Worm (Caenorhabditis elegans) whole organism, L1 larva: ENCODE results near the gene C55A6.11.
"Not testable (repeated sequence)": the region's sequence is repeated elsewhere in the genome, so short reads cannot be mapped to it uniquely, and the experiment has no call there.

Experiments
- C34B4.2 ChIP-seq: sonication (generic microtip); optimal IDR thresholded peaks from 2 replicates; lab custom pipeline; 2017; ENCODE audit warnings: mild to moderate bottlenecking, missing genetic modification characterization, missing compliant biosample characterization
- Y116A8C.19 ChIP-seq: sonication (generic microtip); optimal IDR thresholded peaks from 2 replicates; lab custom pipeline; 2016; ENCODE audit warnings: missing compliant biosample characterization, missing genetic modification characterization, borderline replicate concordance
- aha-1 ChIP-seq: fragments of 150-350 bp; optimal IDR thresholded peaks from 2 replicates; lab custom pipeline; 2014; ENCODE audit warnings: missing biosample characterization, missing genetic modification characterization
- aly-2 ChIP-seq: fragments of 150-350 bp; optimal IDR thresholded peaks from 2 replicates; lab custom pipeline; 2014; ENCODE audit warnings: missing biosample characterization, missing genetic modification characterization
- ceh-8 ChIP-seq: fragments of 200-800 bp; sonication (Bioruptor generic); optimal IDR thresholded peaks from 2 replicates; lab custom pipeline; 2018; ENCODE audit warnings: mild to moderate bottlenecking, missing genetic modification characterization, moderate library complexity, missing compliant biosample characterization
- ceh-82 ChIP-seq, 3 experiments: fragments of 150-350 bp in 1 of 3; sonication (generic microtip) in 2 of 3; optimal IDR thresholded peaks; 2 replicates each; lab custom pipeline; 2014 to 2017; ENCODE audit warnings: missing biosample characterization in 3 of 3, missing genetic modification characterization in 3 of 3
- ceh-88 ChIP-seq: fragments of 200-800 bp; sonication (Bioruptor generic); IDR thresholded peaks from 2 replicates; pipeline ENCODE4 v1.3.6; 2022; ENCODE audit warnings: missing genetic modification characterization, missing compliant biosample characterization
- ces-1 ChIP-seq: fragments of 150-350 bp; optimal IDR thresholded peaks from 2 replicates; lab custom pipeline; 2014; ENCODE audit warnings: missing biosample characterization, missing genetic modification reagents, missing genetic modification characterization
- efl-3 ChIP-seq: fragments of 200-800 bp; sonication (Bioruptor generic); optimal IDR thresholded peaks from 2 replicates; lab custom pipeline; 2018; ENCODE audit warnings: mild to moderate bottlenecking, missing genetic modification characterization, missing compliant biosample characterization
- egl-13 ChIP-seq: sonication (generic microtip); optimal IDR thresholded peaks from 2 replicates; lab custom pipeline; 2016; ENCODE audit warnings: missing genotype, missing genetic modification reagents, missing genetic modification characterization, missing compliant biosample characterization
- egl-27 ChIP-seq, 2 experiments: fragments of 150-350 bp in 1 of 2; sonication (generic microtip); optimal IDR thresholded peaks; 3 replicates each; lab custom pipeline; 2017 to 2018; ENCODE audit warnings: missing biosample characterization in 2 of 2, missing genetic modification characterization in 2 of 2, missing genetic modification reagents in 2 of 2
- elt-2 ChIP-seq: sonication (generic microtip); optimal IDR thresholded peaks from 2 replicates; lab custom pipeline; 2016; ENCODE audit warnings: missing genetic modification characterization, mild to moderate bottlenecking, inconsistent platforms, missing compliant biosample characterization, missing genetic modification reagents
- elt-3 ChIP-seq, 6 experiments: fragments of 150-350 bp in 1 of 6; sonication (generic microtip); optimal IDR thresholded peaks; 2 replicates each; lab custom pipeline; 2017 to 2018; ENCODE audit warnings: missing biosample characterization in 6 of 6, missing genetic modification characterization in 6 of 6, inconsistent platforms in 1 of 6
- ets-5 ChIP-seq: fragments of 200-800 bp; sonication (Bioruptor generic); IDR thresholded peaks from 2 replicates; pipeline ENCODE4 v1.3.6; 2022; ENCODE audit warnings: missing genetic modification characterization, missing compliant biosample characterization
- fkh-4 ChIP-seq: sonication (generic microtip); optimal IDR thresholded peaks from 2 replicates; lab custom pipeline; 2016; ENCODE audit warnings: missing compliant biosample characterization, missing genetic modification characterization, borderline replicate concordance
- fkh-8 ChIP-seq: sonication (generic microtip); optimal IDR thresholded peaks from 2 replicates; lab custom pipeline; 2016; ENCODE audit warnings: mild to moderate bottlenecking, missing genetic modification characterization, missing compliant biosample characterization
- fos-1 ChIP-seq: fragments of 150-350 bp; optimal IDR thresholded peaks from 2 replicates; lab custom pipeline; 2014; ENCODE audit warnings: missing biosample characterization, missing genetic modification characterization
- irx-1 ChIP-seq: sonication (generic microtip); optimal IDR thresholded peaks from 2 replicates; lab custom pipeline; 2016; ENCODE audit warnings: missing genetic modification characterization, missing compliant biosample characterization
- isw-1 ChIP-seq: fragments of 200-800 bp; sonication (Bioruptor generic); IDR thresholded peaks from 2 replicates; pipeline ENCODE4 v1.3.6; 2022; ENCODE audit warnings: missing genetic modification characterization, missing compliant biosample characterization
- jun-1 ChIP-seq: fragments of 150-350 bp; optimal IDR thresholded peaks from 2 replicates; lab custom pipeline; 2014; ENCODE audit warnings: missing biosample characterization, missing genetic modification reagents, missing genetic modification characterization
- lin-15B ChIP-seq: fragments of 150-350 bp; sonication (generic microtip); optimal IDR thresholded peaks from 3 replicates; lab custom pipeline; 2014; ENCODE audit warnings: missing biosample characterization, missing genetic modification characterization
- lir-3 ChIP-seq: sonication (generic microtip); optimal IDR thresholded peaks from 2 replicates; lab custom pipeline; 2016; ENCODE audit warnings: mild to moderate bottlenecking, missing genetic modification characterization, moderate library complexity, missing compliant biosample characterization; ENCODE audit not compliant: poor library complexity
- mef-2 ChIP-seq: fragments of 150-350 bp; optimal IDR thresholded peaks from 2 replicates; lab custom pipeline; 2014; ENCODE audit warnings: missing biosample characterization, missing genetic modification characterization
- nhr-12 ChIP-seq: sonication (generic microtip); optimal IDR thresholded peaks from 2 replicates; lab custom pipeline; 2017; ENCODE audit warnings: missing biosample characterization, missing genetic modification characterization
- nhr-20 ChIP-seq: sonication (generic microtip); optimal IDR thresholded peaks from 2 replicates; lab custom pipeline; 2016; ENCODE audit warnings: mild to moderate bottlenecking, missing genetic modification characterization, missing compliant biosample characterization
- nhr-28 ChIP-seq: fragments of 150-350 bp; optimal IDR thresholded peaks from 2 replicates; lab custom pipeline; 2014; ENCODE audit warnings: missing biosample characterization, missing genetic modification characterization
- nhr-47 ChIP-seq: sonication (generic microtip); optimal IDR thresholded peaks from 2 replicates; lab custom pipeline; 2016; ENCODE audit warnings: mild to moderate bottlenecking, missing genetic modification characterization, moderate library complexity, missing compliant biosample characterization
- nhr-77 ChIP-seq: fragments of 150-350 bp; optimal IDR thresholded peaks from 2 replicates; lab custom pipeline; 2014; ENCODE audit warnings: missing biosample characterization, missing genetic modification characterization
- pax-3 ChIP-seq: fragments of 200-800 bp; sonication (Bioruptor generic); optimal IDR thresholded peaks from 2 replicates; lab custom pipeline; 2018; ENCODE audit warnings: mild to moderate bottlenecking, missing genetic modification characterization, moderate library complexity, missing compliant biosample characterization
- rnt-1 ChIP-seq: sonication (generic microtip); optimal IDR thresholded peaks from 2 replicates; lab custom pipeline; 2016; ENCODE audit warnings: mild to moderate bottlenecking, missing genetic modification characterization, moderate library complexity, missing compliant biosample characterization
- snu-23 ChIP-seq: sonication (generic microtip); optimal IDR thresholded peaks from 2 replicates; lab custom pipeline; 2016; ENCODE audit warnings: missing genetic modification characterization, missing compliant biosample characterization
- swsn-7 ChIP-seq: sonication (generic microtip); optimal IDR thresholded peaks from 2 replicates; lab custom pipeline; 2016; ENCODE audit warnings: missing genetic modification characterization, missing compliant biosample characterization
- unc-130 ChIP-seq: fragments of 150-350 bp; optimal IDR thresholded peaks from 2 replicates; lab custom pipeline; 2017; ENCODE audit warnings: missing biosample characterization, missing genetic modification characterization, inconsistent platforms
- unc-86 ChIP-seq: sonication (generic microtip); optimal IDR thresholded peaks from 2 replicates; lab custom pipeline; 2016; ENCODE audit warnings: missing genetic modification characterization, missing compliant biosample characterization
- unc-98 ChIP-seq: fragments of 200-800 bp; sonication (Bioruptor generic); IDR thresholded peaks from 2 replicates; pipeline ENCODE4 v1.3.6; 2022; ENCODE audit warnings: missing genetic modification characterization, missing compliant biosample characterization
- xbp-1 ChIP-seq: sonication (generic microtip); optimal IDR thresholded peaks from 2 replicates; lab custom pipeline; 2016; ENCODE audit warnings: missing genetic modification characterization, missing compliant biosample characterization
- ztf-4 ChIP-seq: fragments of 150-350 bp; optimal IDR thresholded peaks from 2 replicates; lab custom pipeline; 2014; ENCODE audit warnings: missing biosample characterization, missing genetic modification characterization

Gene C55A6.11

ce11 chrV:11520215-11520614 lies at the start of gene C55A6.11, which contains the start of gene C55A6.7:
Gene C55A6.11 (plus strand): TSS chrV:11520515.
Gene C55A6.7 (minus strand): TSS chrV:11520530.
- TF ChIP-seq fkh-8 (tag; lab: Kevin White, UChicago) (no peak), ceh-8 (GFP tag; lab: Kevin White, UChicago) (no peak), ceh-88 (GFP tag; lab: Robert Waterston, UW) (no peak), efl-3 (GFP tag; lab: Kevin White, UChicago) (no peak), lin-15B (tag; lab: Kevin White, UChicago) (no peak), elt-2 (tag; lab: Kevin White, UChicago) (no peak), nhr-28 (tag; lab: Kevin White, UChicago) (no peak)

ce11 chrV:11472209-11472608 lies 48.1 kb upstream of the C55A6.11 start, which contains the start of the genes nas-20 and nas-21:
Gene nas-20 (minus strand): TSS chrV:11472309.
Gene nas-21 (plus strand): TSS chrV:11472564.
- TF ChIP-seq ets-5 (GFP tag; lab: Robert Waterston, UW), result no peak
- no peak for TF ChIP-seq nhr-47 (tag; lab: Kevin White, UChicago)
- no peak for TF ChIP-seq nhr-20 (tag; lab: Kevin White, UChicago)
- no peak for TF ChIP-seq snu-23
- TF ChIP-seq xbp-1 (tag; lab: Kevin White, UChicago), result no peak
- no peak for TF ChIP-seq ceh-82 (tag; optimal IDR thresholded peaks at IDR 0.05; lab: Kevin White, UChicago)
- TF ChIP-seq nhr-12, result no peak
- TF ChIP-seq pax-3 (tag; lab: Kevin White, UChicago), result no peak
- no peak for TF ChIP-seq irx-1 (tag; lab: Kevin White, UChicago)
- TF ChIP-seq unc-86, result no peak
- no peak for TF ChIP-seq rnt-1
- TF ChIP-seq unc-98 (GFP tag; lab: Robert Waterston, UW), result no peak
- TF ChIP-seq ztf-4 (tag; lab: Kevin White, UChicago), result no peak
- TF ChIP-seq isw-1, result no peak
- no peak for TF ChIP-seq egl-27 (tag; optimal IDR thresholded peaks at IDR 0.05; lab: Kevin White, UChicago)

ce11 chrV:11474399-11474798 lies 45.9 kb upstream of the C55A6.11 start, which contains the start of gene nas-22:
Gene nas-22 (plus strand): TSS chrV:11474699.
- TF ChIP-seq lin-15B (tag; lab: Kevin White, UChicago) (no peak), lir-3 (tag; lab: Kevin White, UChicago) (no peak), jun-1 (tag; lab: Kevin White, UChicago) (no peak), fos-1 (tag; lab: Kevin White, UChicago) (no peak), ets-5 (GFP tag; lab: Robert Waterston, UW) (no peak), aly-2 (no peak), Y116A8C.19 (tag; lab: Kevin White, UChicago) (no peak), unc-130 (no peak), xbp-1 (tag; lab: Kevin White, UChicago) (no peak), mef-2 (no peak), ceh-88 (GFP tag; lab: Robert Waterston, UW) (no peak), egl-13 (tag; lab: Kevin White, UChicago) (no peak), ces-1 (GFP tag; lab: Kevin White, UChicago) (no peak), fkh-4 (tag; lab: Kevin White, UChicago) (no peak), swsn-7 (no peak), ceh-8 (GFP tag; lab: Kevin White, UChicago) (no peak), C34B4.2 (tag; lab: Kevin White, UChicago) (no peak), elt-3 (tag; optimal IDR thresholded peaks at IDR 0.05; lab: Kevin White, UChicago) (no peak), aha-1 (no peak), fkh-8 (tag; lab: Kevin White, UChicago) (no peak)

- TF ChIP-seq nhr-12; nhr-20 (tag; lab: Kevin White, UChicago); nhr-77 (tag; lab: Kevin White, UChicago): not testable (repeated sequence)
Measured at ce11 chrV:11475638-11476037, 44.7 kb upstream of the C55A6.11 start, which contains the start of gene T11F9.7. Gene T11F9.7 (plus strand): TSS chrV:11475938.
